Worm (Caenorhabditis elegans) whole organism, L3 larva: ENCODE results near the gene dlat-2.

ENCODE experiments used
- ama-1 ChIP-seq: fragments of 150-350 bp; optimal IDR thresholded peaks from 2 replicates; lab custom pipeline; 2018
- ceh-9 ChIP-seq: sonication (generic microtip); optimal IDR thresholded peaks from 2 replicates; lab custom pipeline; 2018; ENCODE audit warnings: missing biosample characterization, missing genetic modification characterization
- egl-5 ChIP-seq: fragments of 150-350 bp; optimal IDR thresholded peaks from 2 replicates; lab custom pipeline; 2017; ENCODE audit warnings: missing biosample characterization, missing genetic modification reagents, missing genetic modification characterization, inconsistent platforms
- hmg-11 ChIP-seq: sonication (generic microtip); optimal IDR thresholded peaks from 2 replicates; lab custom pipeline; 2016; ENCODE audit warnings: missing genetic modification characterization, missing compliant biosample characterization
- jun-1 ChIP-seq: fragments of 150-350 bp; optimal IDR thresholded peaks from 2 replicates; lab custom pipeline; 2014; ENCODE audit warnings: missing biosample characterization, missing genetic modification reagents, missing genetic modification characterization
- nhr-25 ChIP-seq: sonication (generic microtip); optimal IDR thresholded peaks from 2 replicates; lab custom pipeline; 2017; ENCODE audit warnings: missing biosample characterization, missing genetic modification characterization
- nhr-77 ChIP-seq: fragments of 150-350 bp; optimal IDR thresholded peaks from 2 replicates; lab custom pipeline; 2014; ENCODE audit warnings: missing biosample characterization, missing genetic modification characterization
- pha-4 ChIP-seq: fragments of 150-350 bp; optimal IDR thresholded peaks from 2 replicates; lab custom pipeline; 2014; ENCODE audit warnings: missing biosample characterization, missing genetic modification reagents, missing genetic modification characterization
- pqm-1 ChIP-seq: fragments of 150-350 bp; optimal IDR thresholded peaks from 2 replicates; lab custom pipeline; 2017; ENCODE audit warnings: missing biosample characterization, missing genetic modification characterization, inconsistent platforms

dlat-2 gene

DNA sequence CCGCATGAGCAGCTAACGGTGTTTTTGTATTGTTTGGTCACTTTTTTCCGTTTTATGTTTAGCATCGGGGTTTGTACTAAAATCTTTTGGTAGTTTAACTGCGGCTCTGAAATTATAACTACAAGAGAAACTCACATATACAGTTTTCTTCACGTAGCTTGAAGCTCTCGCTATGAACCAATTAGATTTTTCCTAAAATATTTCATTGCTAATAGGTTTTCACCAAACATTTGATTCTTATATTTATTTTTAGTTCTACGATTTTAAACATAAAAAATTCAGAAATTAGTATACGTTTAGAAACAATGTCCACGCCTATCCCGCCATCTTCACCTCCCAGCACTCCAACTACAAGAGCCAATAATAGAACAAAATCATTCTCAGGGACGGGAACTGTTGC lies 47.0 kb downstream of the dlat-2 start, which contains the start of gene C06A12.3:
Gene C06A12.3, plus strand, starts transcription at position 301 of the 400 bp plus-strand sequence.
- TF ChIP-seq egl-5 (tag; lab: Kevin White, UChicago), result no peak
- TF ChIP-seq ceh-9 (tag; lab: Kevin White, UChicago), result no peak
- TF ChIP-seq nhr-25, result no peak
- no peak for TF ChIP-seq hmg-11 (tag; lab: Kevin White, UChicago)
- TF ChIP-seq pqm-1, result no peak
- TF ChIP-seq jun-1, result no peak
- no peak for TF ChIP-seq pha-4 (tag; lab: Kevin White, UChicago)
- TF ChIP-seq ama-1 (lab: Kevin White, UChicago), result no peak

DNA sequence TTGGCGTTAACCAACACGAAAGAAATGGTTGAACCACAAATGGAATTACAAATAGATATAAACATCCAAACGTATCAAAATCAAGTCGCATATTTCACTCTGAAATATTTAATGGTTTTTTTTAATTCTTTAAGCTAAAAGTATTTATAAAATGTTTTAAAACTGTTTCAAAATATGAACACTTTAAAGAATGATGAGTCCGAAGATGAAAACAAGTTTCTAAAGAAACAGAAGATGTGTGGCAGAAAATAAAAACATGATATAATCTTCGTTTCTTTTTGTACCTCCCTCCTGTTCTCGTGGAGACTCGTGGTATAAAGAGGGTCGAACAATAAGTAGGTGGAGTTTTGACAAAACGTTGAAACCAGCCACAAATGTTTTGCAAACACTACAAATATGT lies 50.9 kb downstream of the dlat-2 start, which contains the start of gene lact-6:
Gene lact-6, minus strand, starts transcription at position 101 of the 400 bp plus-strand sequence.
- no peak for TF ChIP-seq nhr-77 (tag; lab: Kevin White, UChicago)
